Fruit fly (Drosophila melanogaster): ENCODE measurements around the gene Aldh7A1.

DNA sequence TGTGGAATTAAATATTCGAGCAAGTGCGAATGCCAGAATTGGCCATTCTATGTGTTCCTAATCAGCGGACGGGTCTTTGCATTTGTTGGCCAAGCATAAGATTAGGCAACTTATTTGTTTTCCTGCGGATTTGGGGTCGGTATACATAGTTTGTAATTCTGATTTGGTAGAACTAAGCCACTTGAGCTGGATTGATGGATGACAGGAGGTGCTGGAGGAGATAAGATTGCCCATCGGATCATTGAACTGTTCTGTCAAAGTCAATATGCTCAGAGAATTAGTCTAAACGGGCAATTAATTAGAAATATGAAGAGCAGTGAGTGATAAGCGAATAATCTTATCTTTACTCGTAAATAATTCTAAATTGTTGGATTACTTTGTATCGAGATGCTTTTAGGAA, 20.7 kb upstream of the Aldh7A1 start:
- TF ChIP-seq phol (tag; optimal IDR thresholded peaks at IDR 0.05) (no peak), CG14050 (GFP tag; IDR thresholded peaks at IDR 0.05) (no peak), insv (GFP tag; optimal IDR thresholded peaks at IDR 0.05) (no peak), CG3838 (GFP tag; optimal IDR thresholded peaks at IDR 0.05) (no peak), CG6854 (GFP tag; optimal IDR thresholded peaks at IDR 0.05) (no peak)

Data from whole organism, embryonic.